Worm (Caenorhabditis elegans) whole organism, L1 larva: ENCODE measurements around the gene fipr-28.
"Not testable (repeated sequence)": the region's sequence is repeated elsewhere in the genome, so short reads cannot be mapped to it uniquely, and the experiment has no call there.

ENCODE experiments used
- F16B12.6 ChIP-seq: fragments of 150-350 bp; optimal IDR thresholded peaks from 2 replicates; lab custom pipeline; 2014; ENCODE audit warnings: missing biosample characterization, missing genetic modification characterization
- aha-1 ChIP-seq: fragments of 150-350 bp; optimal IDR thresholded peaks from 2 replicates; lab custom pipeline; 2014; ENCODE audit warnings: missing biosample characterization, missing genetic modification characterization
- alr-1 ChIP-seq: fragments of 200-800 bp; sonication (Bioruptor generic); optimal IDR thresholded peaks from 2 replicates; lab custom pipeline; 2018; ENCODE audit warnings: borderline replicate concordance, mild to moderate bottlenecking, missing genetic modification characterization, missing compliant biosample characterization
- ama-1 ChIP-seq: fragments of 150-350 bp; optimal IDR thresholded peaks from 2 replicates; lab custom pipeline; 2014
- blmp-1 ChIP-seq: fragments of 150-350 bp; optimal IDR thresholded peaks from 2 replicates; lab custom pipeline; 2014; ENCODE audit warnings: missing biosample characterization, missing genetic modification characterization
- ceh-8 ChIP-seq: fragments of 200-800 bp; sonication (Bioruptor generic); optimal IDR thresholded peaks from 2 replicates; lab custom pipeline; 2018; ENCODE audit warnings: mild to moderate bottlenecking, missing genetic modification characterization, moderate library complexity, missing compliant biosample characterization
- ceh-88 ChIP-seq: fragments of 200-800 bp; sonication (Bioruptor generic); IDR thresholded peaks from 2 replicates; pipeline ENCODE4 v1.3.6; 2022; ENCODE audit warnings: missing genetic modification characterization, missing compliant biosample characterization
- ces-1 ChIP-seq: fragments of 150-350 bp; optimal IDR thresholded peaks from 2 replicates; lab custom pipeline; 2014; ENCODE audit warnings: missing biosample characterization, missing genetic modification reagents, missing genetic modification characterization
- dpl-1 ChIP-seq, 3 experiments: fragments of 150-350 bp in 2 of 3; sonication (generic microtip) in 1 of 3; optimal IDR thresholded peaks; 2 replicates each; lab custom pipeline; 2014 to 2017; ENCODE audit warnings: missing biosample characterization in 3 of 3, missing genetic modification characterization in 3 of 3, missing genetic modification reagents in 3 of 3
- dsc-1 ChIP-seq: sonication (generic microtip); optimal IDR thresholded peaks from 2 replicates; lab custom pipeline; 2016; ENCODE audit warnings: mild to moderate bottlenecking, missing genetic modification characterization, missing compliant biosample characterization
- elt-3 ChIP-seq, 6 experiments: fragments of 150-350 bp in 1 of 6; sonication (generic microtip); optimal IDR thresholded peaks; 2 replicates each; lab custom pipeline; 2017 to 2018; ENCODE audit warnings: missing biosample characterization in 6 of 6, missing genetic modification characterization in 6 of 6, inconsistent platforms in 1 of 6
- fkh-4 ChIP-seq: sonication (generic microtip); optimal IDR thresholded peaks from 2 replicates; lab custom pipeline; 2016; ENCODE audit warnings: missing compliant biosample characterization, missing genetic modification characterization, borderline replicate concordance
- fkh-8 ChIP-seq: sonication (generic microtip); optimal IDR thresholded peaks from 2 replicates; lab custom pipeline; 2016; ENCODE audit warnings: mild to moderate bottlenecking, missing genetic modification characterization, missing compliant biosample characterization
- grh-1 ChIP-seq: fragments of 200-800 bp; sonication (Bioruptor generic); IDR thresholded peaks from 2 replicates; pipeline ENCODE4 v1.3.6; 2022; ENCODE audit warnings: missing genetic modification reagents, missing genetic modification characterization, missing compliant biosample characterization
- irx-1 ChIP-seq: sonication (generic microtip); optimal IDR thresholded peaks from 2 replicates; lab custom pipeline; 2016; ENCODE audit warnings: missing genetic modification characterization, missing compliant biosample characterization
- jun-1 ChIP-seq: fragments of 150-350 bp; optimal IDR thresholded peaks from 2 replicates; lab custom pipeline; 2014; ENCODE audit warnings: missing biosample characterization, missing genetic modification reagents, missing genetic modification characterization
- lin-13 ChIP-seq: fragments of 150-350 bp; optimal IDR thresholded peaks from 2 replicates; lab custom pipeline; 2014; ENCODE audit warnings: missing biosample characterization, missing genetic modification reagents, missing genetic modification characterization
- lin-15B ChIP-seq: fragments of 150-350 bp; sonication (generic microtip); optimal IDR thresholded peaks from 3 replicates; lab custom pipeline; 2014; ENCODE audit warnings: missing biosample characterization, missing genetic modification characterization
- lin-39 ChIP-seq: fragments of 150-350 bp; optimal IDR thresholded peaks from 2 replicates; lab custom pipeline; 2014; ENCODE audit warnings: missing biosample characterization, missing genetic modification reagents, missing genetic modification characterization
- lir-3 ChIP-seq: sonication (generic microtip); optimal IDR thresholded peaks from 2 replicates; lab custom pipeline; 2016; ENCODE audit warnings: mild to moderate bottlenecking, missing genetic modification characterization, moderate library complexity, missing compliant biosample characterization; ENCODE audit not compliant: poor library complexity
- lsy-2 ChIP-seq, 2 experiments: fragments of 150-350 bp; optimal IDR thresholded peaks; 2 replicates each; lab custom pipeline; 2014; ENCODE audit warnings: missing biosample characterization in 2 of 2, missing genetic modification characterization in 2 of 2
- mdl-1 ChIP-seq, 2 experiments: fragments of 150-350 bp; optimal IDR thresholded peaks; 2 replicates each; lab custom pipeline; 2014 to 2017; ENCODE audit warnings: missing biosample characterization in 2 of 2, missing genetic modification characterization in 2 of 2, inconsistent platforms in 1 of 2
- nhr-11 ChIP-seq: fragments of 150-350 bp; optimal IDR thresholded peaks from 2 replicates; lab custom pipeline; 2014; ENCODE audit warnings: missing biosample characterization, missing genetic modification characterization
- nhr-19 ChIP-seq: fragments of 200-800 bp; sonication (Bioruptor generic); conservative IDR thresholded peaks from 2 replicates; pipeline ENCODE4 v1.3.6; 2022; ENCODE audit warnings: missing genetic modification characterization, missing compliant biosample characterization
- nhr-20 ChIP-seq: sonication (generic microtip); optimal IDR thresholded peaks from 2 replicates; lab custom pipeline; 2016; ENCODE audit warnings: mild to moderate bottlenecking, missing genetic modification characterization, missing compliant biosample characterization
- nhr-237 ChIP-seq: fragments of 150-350 bp; optimal IDR thresholded peaks from 2 replicates; lab custom pipeline; 2014; ENCODE audit warnings: missing biosample characterization, missing genetic modification characterization
- nhr-28 ChIP-seq: fragments of 150-350 bp; optimal IDR thresholded peaks from 2 replicates; lab custom pipeline; 2014; ENCODE audit warnings: missing biosample characterization, missing genetic modification characterization
- nhr-47 ChIP-seq: sonication (generic microtip); optimal IDR thresholded peaks from 2 replicates; lab custom pipeline; 2016; ENCODE audit warnings: mild to moderate bottlenecking, missing genetic modification characterization, moderate library complexity, missing compliant biosample characterization
- nhr-76 ChIP-seq: sonication (generic microtip); optimal IDR thresholded peaks from 2 replicates; lab custom pipeline; 2017; ENCODE audit warnings: missing biosample characterization, missing genetic modification characterization
- nhr-85 ChIP-seq: sonication (generic microtip); peaks from one replicate; lab custom pipeline; 2016; ENCODE audit warnings: missing genetic modification characterization, inconsistent platforms, missing compliant biosample characterization
- nhr-90 ChIP-seq: sonication (generic microtip); optimal IDR thresholded peaks from 2 replicates; lab custom pipeline; 2016; ENCODE audit warnings: mild to moderate bottlenecking, missing genetic modification characterization, missing compliant biosample characterization; ENCODE audit not compliant: poor library complexity
- pag-3 ChIP-seq: sonication (generic microtip); optimal IDR thresholded peaks from 2 replicates; lab custom pipeline; 2017; ENCODE audit warnings: missing genetic modification characterization, mild to moderate bottlenecking, missing compliant biosample characterization, antibody characterized with exemption, borderline replicate concordance; ENCODE audit not compliant: insufficient read depth
- rnt-1 ChIP-seq: sonication (generic microtip); optimal IDR thresholded peaks from 2 replicates; lab custom pipeline; 2016; ENCODE audit warnings: mild to moderate bottlenecking, missing genetic modification characterization, moderate library complexity, missing compliant biosample characterization
- skn-1 ChIP-seq: fragments of 150-350 bp; optimal IDR thresholded peaks from 2 replicates; lab custom pipeline; 2014; ENCODE audit warnings: missing biosample characterization, missing genetic modification characterization
- snu-23 ChIP-seq: sonication (generic microtip); optimal IDR thresholded peaks from 2 replicates; lab custom pipeline; 2016; ENCODE audit warnings: missing genetic modification characterization, missing compliant biosample characterization
- sox-4 ChIP-seq: sonication (generic microtip); optimal IDR thresholded peaks from 2 replicates; lab custom pipeline; 2016; ENCODE audit warnings: missing genetic modification characterization, missing compliant biosample characterization
- sptf-1 ChIP-seq: fragments of 150-350 bp; optimal IDR thresholded peaks from 2 replicates; lab custom pipeline; 2014; ENCODE audit warnings: missing biosample characterization, missing genetic modification characterization
- swsn-7 ChIP-seq: sonication (generic microtip); optimal IDR thresholded peaks from 2 replicates; lab custom pipeline; 2016; ENCODE audit warnings: missing genetic modification characterization, missing compliant biosample characterization
- tbx-2 ChIP-seq: sonication (generic microtip); optimal IDR thresholded peaks from 2 replicates; lab custom pipeline; 2016; ENCODE audit warnings: missing genetic modification characterization, missing compliant biosample characterization
- tlp-1 ChIP-seq: fragments of 150-350 bp; optimal IDR thresholded peaks from 2 replicates; lab custom pipeline; 2014; ENCODE audit warnings: missing biosample characterization, missing genetic modification characterization
- unc-130 ChIP-seq: fragments of 150-350 bp; optimal IDR thresholded peaks from 2 replicates; lab custom pipeline; 2017; ENCODE audit warnings: missing biosample characterization, missing genetic modification characterization, inconsistent platforms
- unc-30 ChIP-seq: sonication (generic microtip); optimal IDR thresholded peaks from 2 replicates; lab custom pipeline; 2017; ENCODE audit warnings: missing biosample characterization, missing genetic modification characterization
- unc-62 ChIP-seq: fragments of 150-350 bp; optimal IDR thresholded peaks from 2 replicates; lab custom pipeline; 2014; ENCODE audit warnings: missing biosample characterization, missing genetic modification reagents, missing genetic modification characterization
- unc-86 ChIP-seq: sonication (generic microtip); optimal IDR thresholded peaks from 2 replicates; lab custom pipeline; 2016; ENCODE audit warnings: missing genetic modification characterization, missing compliant biosample characterization
- unc-98 ChIP-seq: fragments of 200-800 bp; sonication (Bioruptor generic); IDR thresholded peaks from 2 replicates; pipeline ENCODE4 v1.3.6; 2022; ENCODE audit warnings: missing genetic modification characterization, missing compliant biosample characterization
- vab-15 ChIP-seq: sonication (generic microtip); optimal IDR thresholded peaks from 2 replicates; lab custom pipeline; 2017; ENCODE audit warnings: missing genotype, mild to moderate bottlenecking, missing genetic modification characterization, missing compliant biosample characterization
- zag-1 ChIP-seq: fragments of 150-350 bp; optimal IDR thresholded peaks from 2 replicates; lab custom pipeline; 2014; ENCODE audit warnings: missing biosample characterization, missing genetic modification characterization
- zip-4 ChIP-seq: fragments of 200-800 bp; sonication (Bioruptor generic); optimal IDR thresholded peaks from 2 replicates; lab custom pipeline; 2018; ENCODE audit warnings: mild to moderate bottlenecking, missing genetic modification characterization, moderate library complexity, missing compliant biosample characterization
- ztf-11 ChIP-seq, 2 experiments: sonication (generic microtip); optimal IDR thresholded peaks; 2 replicates each; lab custom pipeline; 2016 to 2017; ENCODE audit warnings: missing genetic modification characterization in 2 of 2, missing biosample characterization in 1 of 2, missing compliant biosample characterization in 1 of 2
- ztf-4 ChIP-seq: fragments of 150-350 bp; optimal IDR thresholded peaks from 2 replicates; lab custom pipeline; 2014; ENCODE audit warnings: missing biosample characterization, missing genetic modification characterization

The fipr-28 gene

DNA sequence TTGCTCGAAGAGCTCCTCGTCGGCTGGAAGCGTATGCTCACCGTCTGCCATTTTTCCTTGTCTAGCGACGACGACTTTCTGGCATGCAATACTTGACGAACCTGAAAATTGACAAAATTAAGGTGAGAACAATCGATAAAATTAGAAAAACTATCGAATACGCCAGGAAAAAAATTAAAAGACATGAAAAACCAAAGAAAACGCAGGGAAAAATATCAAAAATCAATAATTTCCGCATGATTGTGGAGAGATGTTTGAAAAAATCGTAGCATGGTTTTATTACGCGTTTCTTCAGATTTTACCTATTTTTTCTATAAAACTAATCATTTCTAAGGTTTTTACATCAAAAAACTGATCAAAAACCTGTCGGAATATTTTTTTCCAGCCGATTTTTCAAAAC lies 28.0 kb downstream of the fipr-28 start, which contains the start of gene set-26:
Gene set-26, minus strand, starts transcription at position 101 of the 400 bp plus-strand sequence.
- TF ChIP-seq ztf-4 (tag; lab: Kevin White, UChicago); ama-1 (lab: Kevin White, UChicago); blmp-1 (tag; lab: Kevin White, UChicago): not testable (repeated sequence)

DNA sequence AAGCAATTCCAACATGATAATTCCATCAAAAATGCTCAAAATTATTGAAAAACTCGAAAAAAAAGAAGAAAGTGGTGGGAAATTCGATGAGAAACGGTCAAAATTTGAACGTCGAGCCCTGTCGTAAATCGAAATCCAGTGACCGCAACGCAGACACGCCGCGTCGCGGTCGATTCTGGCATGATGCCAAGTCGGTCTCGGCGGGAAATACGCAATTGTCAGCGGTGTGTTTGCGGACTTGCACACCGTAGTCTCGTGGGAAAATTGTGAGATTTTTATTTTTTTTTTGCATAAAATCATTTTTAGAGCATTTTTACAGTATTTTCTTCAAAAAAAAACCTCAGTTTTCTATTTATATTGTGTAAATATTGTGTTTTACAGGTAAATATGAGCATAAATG lies 28.5 kb downstream of the fipr-28 start, which contains the start of gene tsr-2:
Gene tsr-2, plus strand, starts transcription at position 382 of the 400 bp plus-strand sequence.
- TF ChIP-seq ceh-88 (GFP tag; lab: Robert Waterston, UW) (peak; percentile 75), unc-130 (peak; percentile 85), F16B12.6 (tag; lab: Kevin White, UChicago) (peak; percentile 99), dpl-1 (GFP tag; optimal IDR thresholded peaks at IDR 0.05; lab: Kevin White, UChicago) (peak; percentile 87 to 89 (median 88)), nhr-76 (no peak), mdl-1 (tag; optimal IDR thresholded peaks at IDR 0.05; lab: Kevin White, UChicago) (peak in 1 of 2 experiments; percentile 88), fkh-8 (tag; lab: Kevin White, UChicago) (peak; percentile 91), nhr-47 (tag; lab: Kevin White, UChicago) (peak; percentile 93), snu-23 (peak; percentile 96), nhr-11 (tag; lab: Kevin White, UChicago) (peak; percentile 39), unc-30 (tag; lab: Kevin White, UChicago) (no peak), elt-3 (tag; optimal IDR thresholded peaks at IDR 0.05; lab: Kevin White, UChicago) (peak in 2 of 6 experiments; percentile 16 to 71), irx-1 (tag; lab: Kevin White, UChicago) (peak; percentile 79), blmp-1 (tag; lab: Kevin White, UChicago) (peak; percentile 63), sptf-1 (tag; lab: Kevin White, UChicago) (no peak), alr-1 (no peak), vab-15 (tag; lab: Kevin White, UChicago) (peak; percentile 14), lir-3 (tag; lab: Kevin White, UChicago) (peak; percentile 75), ces-1 (GFP tag; lab: Kevin White, UChicago) (no peak), ztf-11 (tag; optimal IDR thresholded peaks at IDR 0.05; lab: Kevin White, UChicago) (peak in 1 of 2 experiments; percentile 66), grh-1 (GFP tag; lab: Robert Waterston, UW) (peak; percentile 79), lin-13 (GFP tag; lab: Kevin White, UChicago) (peak; percentile 91), nhr-85 (tag; lab: Kevin White, UChicago) (peak; percentile 93), unc-86 (tag; lab: Kevin White, UChicago) (peak; percentile 89), lsy-2 (tag; optimal IDR thresholded peaks at IDR 0.05; lab: Kevin White, UChicago) (peak; percentile 99), zag-1 (tag; lab: Kevin White, UChicago) (no peak), dsc-1 (tag; lab: Kevin White, UChicago) (peak; percentile 89), nhr-20 (peak; percentile 92), lin-39 (peak; percentile 76), nhr-28 (tag; lab: Kevin White, UChicago) (no peak), rnt-1 (tag; lab: Kevin White, UChicago) (peak; percentile 95), skn-1 (tag; lab: Kevin White, UChicago) (peak; percentile 88), fkh-4 (tag; lab: Kevin White, UChicago) (peak; percentile 41), nhr-237 (peak; percentile 38), unc-98 (GFP tag; lab: Robert Waterston, UW) (peak; percentile 70), nhr-90 (tag; lab: Kevin White, UChicago) (peak; percentile 89), tbx-2 (tag; lab: Kevin White, UChicago) (peak; percentile 94), nhr-19 (GFP tag; lab: Robert Waterston, UW) (peak; percentile 90), ama-1 (lab: Kevin White, UChicago) (peak; percentile 50), unc-62 (GFP tag; lab: Kevin White, UChicago) (no peak), aha-1 (peak; percentile 20), jun-1 (tag; lab: Kevin White, UChicago) (peak; percentile 89), sox-4 (tag; lab: Kevin White, UChicago) (peak; percentile 53), zip-4 (GFP tag; lab: Kevin White, UChicago) (peak; percentile 76), pag-3 (tag; lab: Kevin White, UChicago) (peak; percentile 85), lin-15B (tag; lab: Kevin White, UChicago) (peak; percentile 85), swsn-7 (tag; lab: Kevin White, UChicago) (peak; percentile 91), tlp-1 (tag; lab: Kevin White, UChicago) (no peak), ceh-8 (GFP tag; lab: Kevin White, UChicago) (peak; percentile 69)
